Fruit fly (Drosophila melanogaster) whole organism, pupa: ENCODE results near the gene CG9391.
A peak's percentile ranks its signal among the peaks of the same experiment; 100 is the strongest.

Experiments
- CG10348 ChIP-seq: fragments of 200-800 bp; sonication (Bioruptor generic); IDR thresholded peaks from 2 replicates; pipeline ENCODE4 v1.3.6; 2022; ENCODE audit warnings: missing biosample characterization, missing genetic modification characterization
- CG12605 ChIP-seq: fragments of 200-800 bp; sonication (Bioruptor generic); IDR thresholded peaks from 2 replicates; pipeline ENCODE4 v1.3.6; 2022; ENCODE audit warnings: missing biosample characterization, missing genetic modification characterization
- CG13204 ChIP-seq: fragments of 200-800 bp; sonication (Bioruptor generic); optimal IDR thresholded peaks from 2 replicates; lab custom pipeline; 2018; ENCODE audit warnings: missing biosample characterization, mild to moderate bottlenecking, missing genetic modification characterization, moderate library complexity
- CG14655 ChIP-seq: fragments of 200-800 bp; sonication (Bioruptor generic); optimal IDR thresholded peaks from 3 replicates; lab custom pipeline; 2017; ENCODE audit warnings: mild to moderate bottlenecking, missing biosample characterization, missing genetic modification reagents, missing genetic modification characterization
- CG15710 ChIP-seq: fragments of 200-800 bp; sonication (Bioruptor generic); optimal IDR thresholded peaks from 2 replicates; lab custom pipeline; 2018; ENCODE audit warnings: missing biosample characterization, mild to moderate bottlenecking, missing genetic modification characterization, moderate library complexity
- CG17806 ChIP-seq: fragments of 200-800 bp; sonication (Bioruptor generic); optimal IDR thresholded peaks from 2 replicates; lab custom pipeline; 2018; ENCODE audit warnings: missing biosample characterization, mild to moderate bottlenecking, missing genetic modification characterization, moderate library complexity
- CG32121 ChIP-seq: fragments of 200-800 bp; sonication (Bioruptor generic); IDR thresholded peaks from 2 replicates; pipeline ENCODE4 v1.3.6; 2022; ENCODE audit warnings: missing biosample characterization, missing genetic modification characterization
- CG34367 ChIP-seq: fragments of 200-800 bp; sonication (Bioruptor generic); optimal IDR thresholded peaks from 2 replicates; lab custom pipeline; 2018; ENCODE audit warnings: missing biosample characterization, mild to moderate bottlenecking, missing genetic modification characterization
- CG8159 ChIP-seq: fragments of 200-800 bp; sonication (Bioruptor generic); optimal IDR thresholded peaks from 3 replicates; lab custom pipeline; 2018; ENCODE audit warnings: missing biosample characterization, mild to moderate bottlenecking, missing genetic modification characterization, moderate library complexity
- CG8301 ChIP-seq: fragments of 200-800 bp; sonication (Bioruptor generic); optimal IDR thresholded peaks from 2 replicates; lab custom pipeline; 2018; ENCODE audit warnings: missing biosample characterization, mild to moderate bottlenecking, missing genetic modification characterization
- CG9948 ChIP-seq: fragments of 200-800 bp; sonication (Bioruptor generic); optimal IDR thresholded peaks from 2 replicates; lab custom pipeline; 2018; ENCODE audit warnings: missing biosample characterization, mild to moderate bottlenecking, missing genetic modification characterization, moderate library complexity
- D1 ChIP-seq: fragments of 200-800 bp; sonication (Bioruptor generic); optimal IDR thresholded peaks from 2 replicates; lab custom pipeline; 2018; ENCODE audit warnings: missing biosample characterization, mild to moderate bottlenecking, missing genetic modification characterization, moderate library complexity
- EcR ChIP-seq: fragments of 200-800 bp; sonication (Bioruptor generic); optimal IDR thresholded peaks from 3 replicates; lab custom pipeline; 2019; ENCODE audit warnings: missing biosample characterization, missing genetic modification characterization, mild to moderate bottlenecking, moderate library complexity, missing genetic modification reagents
- Ets98B ChIP-seq: fragments of 200-800 bp; sonication (Bioruptor generic); IDR thresholded peaks from 2 replicates; pipeline ENCODE4 v1.3.6; 2022; ENCODE audit warnings: missing biosample characterization, missing genetic modification characterization
- Pif1A ChIP-seq: fragments of 200-800 bp; sonication (Bioruptor generic); optimal IDR thresholded peaks from 3 replicates; lab custom pipeline; 2016; ENCODE audit warnings: missing biosample characterization, missing genetic modification characterization
- Pif1B ChIP-seq: fragments of 200-800 bp; sonication (Bioruptor generic); optimal IDR thresholded peaks from 3 replicates; lab custom pipeline; 2016; ENCODE audit warnings: missing biosample characterization, missing genetic modification characterization
- Snoo ChIP-seq: fragments of 200-800 bp; sonication (Bioruptor generic); optimal IDR thresholded peaks from 3 replicates; lab custom pipeline; 2017; ENCODE audit warnings: missing biosample characterization, mild to moderate bottlenecking, missing genetic modification characterization, inconsistent platforms
- fd96Ca ChIP-seq: fragments of 200-800 bp; sonication (Bioruptor generic); IDR thresholded peaks from 3 replicates; pipeline ENCODE4 v1.3.6; 2022; ENCODE audit warnings: missing biosample characterization, missing genetic modification characterization
- gl ChIP-seq: fragments of 200-800 bp; sonication (Bioruptor generic); optimal IDR thresholded peaks from 2 replicates; lab custom pipeline; 2018; ENCODE audit warnings: missing biosample characterization, mild to moderate bottlenecking, missing genetic modification characterization
- rn ChIP-seq: fragments of 200-800 bp; sonication (Bioruptor generic); IDR thresholded peaks from 2 replicates; pipeline ENCODE4 v1.3.6; 2022; ENCODE audit warnings: missing biosample characterization, missing genetic modification characterization

CG9391 gene

dm6 chr3L:21277897-21278530, 9.9 kb upstream of the CG9391 start:
- no peak for TF ChIP-seq CG32121 (GFP tag; lab: Robert Waterston, UW)
- TF ChIP-seq CG15710 (tag; lab: Kevin White, UChicago) = no peak
- TF ChIP-seq CG10348 (GFP tag; lab: Robert Waterston, UW) = no peak
- TF ChIP-seq CG8301 = no peak
- TF ChIP-seq CG9948 = no peak
- no peak for TF ChIP-seq CG13204 (GFP tag; lab: Kevin White, UChicago)
- TF ChIP-seq CG8159 = no peak
- TF ChIP-seq Snoo (tag; lab: Kevin White, UChicago) = no peak
- no peak for TF ChIP-seq rn (GFP tag; lab: Robert Waterston, UW)
- TF ChIP-seq CG14655 (GFP tag; lab: Kevin White, UChicago) = no peak
- TF ChIP-seq Ets98B (GFP tag; lab: Robert Waterston, UW) = no peak
- TF ChIP-seq CG17806 (tag; lab: Kevin White, UChicago) = no peak
- no peak for TF ChIP-seq gl
- no peak for TF ChIP-seq EcR
- no peak for TF ChIP-seq D1 (tag; lab: Kevin White, UChicago)

DNA sequence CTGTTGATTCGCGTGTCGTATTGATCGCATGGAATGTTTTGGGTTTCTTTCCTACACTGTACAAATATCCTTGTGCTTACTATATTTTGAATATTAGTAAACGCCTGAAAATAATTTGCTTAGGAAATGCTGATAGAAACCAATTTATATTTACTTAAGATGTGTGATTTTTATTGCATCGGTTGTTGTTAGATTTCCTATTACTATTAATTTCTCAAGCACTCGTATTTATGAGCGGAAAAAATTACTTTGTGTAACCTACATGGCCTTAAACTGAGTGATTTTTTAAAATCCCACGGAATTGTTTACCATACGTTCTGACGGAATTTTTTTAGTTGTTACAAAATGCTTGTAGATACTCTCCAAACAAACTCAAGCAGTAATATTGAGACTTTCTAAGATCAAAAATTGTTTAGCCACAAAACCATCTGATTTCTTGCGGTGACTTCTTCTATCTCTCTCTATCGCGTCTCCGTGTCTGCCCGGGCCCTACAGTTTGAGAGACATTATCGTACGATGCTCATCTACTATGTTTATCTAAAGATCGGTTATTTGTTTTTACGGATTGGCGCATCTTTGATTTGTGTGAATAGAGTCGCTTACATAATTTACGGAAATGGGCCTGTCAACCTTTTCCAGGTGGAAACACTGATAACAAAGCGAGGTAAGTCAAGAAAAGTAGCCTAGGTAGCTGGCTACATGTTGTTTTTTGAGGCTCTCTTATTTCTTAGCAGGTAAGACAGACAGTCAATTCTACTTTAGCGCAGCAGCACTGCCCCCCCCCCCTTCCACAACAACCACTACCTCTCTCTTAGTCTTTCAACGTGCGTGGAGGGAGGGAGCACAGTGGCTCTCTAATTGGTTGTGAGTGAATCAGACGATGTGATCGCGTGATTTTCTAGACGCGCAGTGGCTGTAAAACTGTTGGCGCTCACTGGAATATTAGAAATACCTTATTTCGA, 8.4 kb upstream of the CG9391 start:
- TF ChIP-seq Snoo (tag; lab: Kevin White, UChicago) = peak; percentile 12
- no peak for TF ChIP-seq EcR
- peak; percentile 5 for TF ChIP-seq CG15710 (tag; lab: Kevin White, UChicago)
- TF ChIP-seq Ets98B (GFP tag; lab: Robert Waterston, UW) = peak; percentile 17; the same call in 1 of the 2 replicates
- TF ChIP-seq CG10348 (GFP tag; lab: Robert Waterston, UW) = no peak
- no peak for TF ChIP-seq CG8301
- peak; percentile 38 for TF ChIP-seq CG9948
- TF ChIP-seq CG8159 = peak; percentile 45
- TF ChIP-seq CG12605 (GFP tag; lab: Robert Waterston, UW) = 0 out of 2 replicates have a peak, but pooled peaks have one; percentile 18
- TF ChIP-seq CG32121 (GFP tag; lab: Robert Waterston, UW) = no peak
- TF ChIP-seq CG17806 (tag; lab: Kevin White, UChicago) = peak; percentile 19
- no peak for TF ChIP-seq CG14655 (GFP tag; lab: Kevin White, UChicago)
- TF ChIP-seq CG13204 (GFP tag; lab: Kevin White, UChicago) = no peak

- TF ChIP-seq D1 (tag; lab: Kevin White, UChicago) (no peak), CG8301 (no peak), CG14655 (GFP tag; lab: Kevin White, UChicago) (no peak), Pif1B (no peak), Snoo (tag; lab: Kevin White, UChicago) (no peak), CG34367 (tag; lab: Kevin White, UChicago) (no peak), fd96Ca (GFP tag; lab: Robert Waterston, UW) (no peak), CG9948 (no peak), CG12605 (GFP tag; lab: Robert Waterston, UW) (no peak), rn (GFP tag; lab: Robert Waterston, UW) (no peak), EcR (no peak), Ets98B (GFP tag; lab: Robert Waterston, UW) (no peak), CG8159 (no peak)
Measured at dm6 chr3L:21275921-21276295, 7.8 kb upstream of the CG9391 start.

DNA sequence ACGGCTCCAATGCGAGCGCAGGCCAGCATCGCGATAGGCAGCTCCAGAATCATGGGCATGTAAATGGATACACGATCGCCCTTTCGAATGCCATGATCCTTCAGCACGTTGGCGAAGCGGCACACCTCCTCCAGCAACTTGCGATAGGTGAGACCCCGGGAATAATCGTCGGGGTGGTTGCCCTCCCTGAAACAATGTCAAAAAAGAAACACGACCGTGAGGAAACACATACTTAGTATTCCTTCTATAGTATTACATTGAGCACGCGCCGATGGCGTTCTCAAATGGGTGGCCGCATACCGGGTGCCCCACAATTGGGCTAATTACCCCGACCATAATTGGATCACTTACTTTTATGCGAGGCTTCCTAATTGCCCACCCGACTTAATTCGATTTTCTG, 5.4 kb upstream of the CG9391 start:
- TF ChIP-seq CG8159 = no peak
- no peak for TF ChIP-seq Pif1A (GFP tag; lab: Kevin White, UChicago)
- TF ChIP-seq Ets98B (GFP tag; lab: Robert Waterston, UW) = no peak
- TF ChIP-seq CG32121 (GFP tag; lab: Robert Waterston, UW) = no peak
- TF ChIP-seq CG12605 (GFP tag; lab: Robert Waterston, UW) = no peak
- no peak for TF ChIP-seq rn (GFP tag; lab: Robert Waterston, UW)

dm6 chr3L:21270480-21270879, 2.3 kb upstream of the CG9391 start, which contains the start of gene CG9389:
CG9389 (minus strand) TSS chr3L:21270580.
- no peak for TF ChIP-seq CG32121 (GFP tag; lab: Robert Waterston, UW)

- TF ChIP-seq Pif1B (no peak), Pif1A (GFP tag; lab: Kevin White, UChicago) (no peak), CG8301 (no peak), Ets98B (GFP tag; lab: Robert Waterston, UW) (no peak), CG13204 (GFP tag; lab: Kevin White, UChicago) (no peak)
Measured at dm6 chr3L:21266101-21266656, 2.0 kb downstream of the CG9391 start.
